Fruit fly (Drosophila melanogaster): ENCODE data around the gene CG7384.

dm6 chr2L:10510088-10510487, at the start of gene CG7384:
- no peak for TF ChIP-seq Hr78 (GFP tag; optimal IDR thresholded peaks at IDR 0.05)
- no peak for TF ChIP-seq Dfd (GFP tag; optimal IDR thresholded peaks at IDR 0.05)
- no peak for TF ChIP-seq Dif (GFP tag; optimal IDR thresholded peaks at IDR 0.05; ENCODE audit: partially characterized antibody)
- TF ChIP-seq Abd-B (GFP tag; optimal IDR thresholded peaks at IDR 0.05), result no peak
- no peak for TF ChIP-seq N (GFP tag; optimal IDR thresholded peaks at IDR 0.05)
- TF ChIP-seq pan (optimal IDR thresholded peaks at IDR 0.05), result no peak
- no peak for TF ChIP-seq Hnf4 (GFP tag; optimal IDR thresholded peaks at IDR 0.05)
- no peak for TF ChIP-seq HLH106 (tag; optimal IDR thresholded peaks at IDR 0.05)
- no peak for TF ChIP-seq psq (GFP tag; optimal IDR thresholded peaks at IDR 0.05)
- TF ChIP-seq brk (GFP tag; optimal IDR thresholded peaks at IDR 0.05), result no peak
- no peak for TF ChIP-seq fru (GFP tag; optimal IDR thresholded peaks at IDR 0.05)
- TF ChIP-seq usp (GFP tag; optimal IDR thresholded peaks at IDR 0.05), result no peak
- TF ChIP-seq GATAd (GFP tag; optimal IDR thresholded peaks at IDR 0.05), result no peak

Measured in whole organism, wandering third instar larva.